Worm (Caenorhabditis elegans) whole organism, L3 larva: Measurements from ENCODE around the gene C13A2.9.

Experiments used
- R02D3.7 ChIP-seq: fragments of 150-350 bp; optimal IDR thresholded peaks from 2 replicates; lab custom pipeline; 2014; ENCODE audit warnings: missing biosample characterization, missing genetic modification characterization
- aly-2 ChIP-seq: fragments of 150-350 bp; optimal IDR thresholded peaks from 2 replicates; lab custom pipeline; 2014; ENCODE audit warnings: missing biosample characterization, missing genetic modification characterization
- ceh-16 ChIP-seq: sonication (generic microtip); optimal IDR thresholded peaks from 2 replicates; lab custom pipeline; 2017; ENCODE audit warnings: missing biosample characterization, missing genetic modification characterization
- ceh-28 ChIP-seq: fragments of 150-350 bp; optimal IDR thresholded peaks from 2 replicates; lab custom pipeline; 2014; ENCODE audit warnings: missing biosample characterization, missing genetic modification reagents, missing genetic modification characterization
- ceh-82 ChIP-seq: fragments of 150-350 bp; optimal IDR thresholded peaks from 2 replicates; lab custom pipeline; 2014; ENCODE audit warnings: missing biosample characterization, missing genetic modification characterization
- daf-12 ChIP-seq: fragments of 150-350 bp; optimal IDR thresholded peaks from 2 replicates; lab custom pipeline; 2014; ENCODE audit warnings: missing biosample characterization, missing genetic modification reagents, missing genetic modification characterization
- egl-5 ChIP-seq: fragments of 150-350 bp; optimal IDR thresholded peaks from 2 replicates; lab custom pipeline; 2017; ENCODE audit warnings: missing biosample characterization, missing genetic modification reagents, missing genetic modification characterization, inconsistent platforms
- elt-1 ChIP-seq: fragments of 150-350 bp; optimal IDR thresholded peaks from 2 replicates; lab custom pipeline; 2014; ENCODE audit warnings: missing biosample characterization, missing genetic modification characterization
- elt-2 ChIP-seq: sonication (generic microtip); optimal IDR thresholded peaks from 2 replicates; lab custom pipeline; 2016; ENCODE audit warnings: missing genetic modification reagents, mild to moderate bottlenecking, missing genetic modification characterization, missing compliant biosample characterization
- elt-3 ChIP-seq, 3 experiments: fragments of 150-350 bp in 1 of 3; sonication (generic microtip) in 2 of 3; optimal IDR thresholded peaks; 2 replicates in 2 of 3; 4 replicates in 1 of 3; lab custom pipeline; 2014 to 2017; ENCODE audit warnings: missing biosample characterization in 3 of 3, missing genetic modification characterization in 3 of 3
- eor-1 ChIP-seq, 2 experiments: fragments of 150-350 bp; optimal IDR thresholded peaks; 2 replicates each; lab custom pipeline; 2014 to 2018; ENCODE audit warnings: missing biosample characterization in 2 of 2, missing genetic modification characterization in 2 of 2
- fkh-2 ChIP-seq: fragments of 150-350 bp; optimal IDR thresholded peaks from 2 replicates; lab custom pipeline; 2014; ENCODE audit warnings: missing biosample characterization, missing genetic modification reagents, missing genetic modification characterization
- hmg-11 ChIP-seq: sonication (generic microtip); optimal IDR thresholded peaks from 2 replicates; lab custom pipeline; 2016; ENCODE audit warnings: missing genetic modification characterization, missing compliant biosample characterization
- jun-1 ChIP-seq: fragments of 150-350 bp; optimal IDR thresholded peaks from 2 replicates; lab custom pipeline; 2014; ENCODE audit warnings: missing biosample characterization, missing genetic modification reagents, missing genetic modification characterization
- lin-15B ChIP-seq: fragments of 150-350 bp; optimal IDR thresholded peaks from 2 replicates; lab custom pipeline; 2014; ENCODE audit warnings: missing biosample characterization, missing genetic modification characterization
- lin-39 ChIP-seq: fragments of 150-350 bp; optimal IDR thresholded peaks from 2 replicates; lab custom pipeline; 2018; ENCODE audit warnings: missing biosample characterization, missing genetic modification reagents, missing genetic modification characterization
- lsy-12 ChIP-seq: sonication (generic microtip); optimal IDR thresholded peaks from 2 replicates; lab custom pipeline; 2016; ENCODE audit warnings: mild to moderate bottlenecking, missing genetic modification characterization, missing compliant biosample characterization
- mdl-1 ChIP-seq: fragments of 150-350 bp; optimal IDR thresholded peaks from 2 replicates; lab custom pipeline; 2014; ENCODE audit warnings: missing biosample characterization, missing genetic modification characterization
- nfya-1 ChIP-seq: sonication (generic microtip); optimal IDR thresholded peaks from 2 replicates; lab custom pipeline; 2017; ENCODE audit warnings: missing genetic modification characterization, mild to moderate bottlenecking, missing compliant biosample characterization, antibody characterized with exemption, moderate library complexity; ENCODE audit not compliant: insufficient read depth
- nhr-11 ChIP-seq: fragments of 150-350 bp; optimal IDR thresholded peaks from 2 replicates; lab custom pipeline; 2014; ENCODE audit warnings: missing biosample characterization, missing genetic modification characterization
- nhr-23 ChIP-seq: fragments of 150-350 bp; optimal IDR thresholded peaks from 2 replicates; lab custom pipeline; 2014; ENCODE audit warnings: missing biosample characterization, missing genetic modification reagents, missing genetic modification characterization
- nhr-25 ChIP-seq: sonication (generic microtip); optimal IDR thresholded peaks from 2 replicates; lab custom pipeline; 2017; ENCODE audit warnings: missing biosample characterization, missing genetic modification characterization
- nhr-28 ChIP-seq: fragments of 150-350 bp; optimal IDR thresholded peaks from 2 replicates; lab custom pipeline; 2014; ENCODE audit warnings: missing biosample characterization, missing genetic modification characterization
- nhr-43 ChIP-seq: sonication (generic microtip); optimal IDR thresholded peaks from 2 replicates; lab custom pipeline; 2016; ENCODE audit warnings: mild to moderate bottlenecking, missing genetic modification characterization, missing compliant biosample characterization; ENCODE audit not compliant: poor library complexity, severe bottlenecking
- pha-4 ChIP-seq: fragments of 150-350 bp; optimal IDR thresholded peaks from 2 replicates; lab custom pipeline; 2014; ENCODE audit warnings: missing biosample characterization, missing genetic modification reagents, missing genetic modification characterization
- pqm-1 ChIP-seq: fragments of 150-350 bp; optimal IDR thresholded peaks from 2 replicates; lab custom pipeline; 2017; ENCODE audit warnings: missing biosample characterization, missing genetic modification characterization, inconsistent platforms
- skn-1 ChIP-seq: fragments of 150-350 bp; optimal IDR thresholded peaks from 2 replicates; lab custom pipeline; 2014; ENCODE audit warnings: missing biosample characterization, missing genetic modification characterization
- snpc-4 ChIP-seq: fragments of 150-350 bp; optimal IDR thresholded peaks from 2 replicates; lab custom pipeline; 2014; ENCODE audit warnings: missing biosample characterization, missing genetic modification characterization
- tbx-2 ChIP-seq: sonication (generic microtip); optimal IDR thresholded peaks from 2 replicates; lab custom pipeline; 2016; ENCODE audit warnings: mild to moderate bottlenecking, missing genetic modification characterization, missing compliant biosample characterization
- unc-39 ChIP-seq: sonication (generic microtip); optimal IDR thresholded peaks from 4 replicates; lab custom pipeline; 2017; ENCODE audit warnings: missing biosample characterization, missing genetic modification characterization
- unc-62 ChIP-seq: fragments of 150-350 bp; sonication (generic microtip); optimal IDR thresholded peaks from 4 replicates; lab custom pipeline; 2014; ENCODE audit warnings: missing biosample characterization, missing genetic modification reagents, missing genetic modification characterization
- ztf-4 ChIP-seq: fragments of 150-350 bp; optimal IDR thresholded peaks from 2 replicates; lab custom pipeline; 2014; ENCODE audit warnings: missing biosample characterization, missing genetic modification characterization

C13A2.9 gene

DNA sequence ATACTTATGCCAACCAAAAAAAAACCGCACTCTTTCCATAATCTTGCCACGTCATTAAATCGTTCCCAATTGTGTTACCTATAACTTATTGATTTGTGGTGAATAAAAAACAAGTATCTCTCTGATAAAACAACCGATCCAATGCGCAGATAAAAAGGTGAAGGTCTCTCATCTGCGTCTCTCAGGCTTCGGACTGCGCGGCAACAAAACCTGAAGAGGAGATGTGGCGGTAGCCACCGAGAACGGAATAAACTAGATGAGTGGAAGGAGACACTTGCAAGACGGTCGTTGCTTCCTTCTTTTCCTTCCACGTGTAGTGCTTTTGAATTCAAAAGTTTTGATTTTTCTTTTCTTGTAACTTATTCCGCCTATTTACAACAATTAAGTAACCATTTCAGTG lies 39.0 kb downstream of the C13A2.9 start, which contains the start of gene fkb-3:
Gene fkb-3, plus strand, starts transcription at position 277 of the 400 bp plus-strand sequence.
- TF ChIP-seq nhr-11 (tag; lab: Kevin White, UChicago) = no peak
- no peak for TF ChIP-seq snpc-4 (tag; lab: Kevin White, UChicago)
- no peak for TF ChIP-seq lin-39
- TF ChIP-seq aly-2 (tag; lab: Kevin White, UChicago) = no peak
- TF ChIP-seq tbx-2 (tag; lab: Kevin White, UChicago) = no peak
- no peak for TF ChIP-seq ceh-82 (tag; lab: Kevin White, UChicago)
- TF ChIP-seq unc-39 (tag; lab: Kevin White, UChicago) = no peak
- TF ChIP-seq ceh-28 = peak; percentile 12
- peak; percentile 30 for TF ChIP-seq elt-1 (tag; lab: Kevin White, UChicago)
- no peak for TF ChIP-seq R02D3.7 (tag; lab: Kevin White, UChicago)
- peak; percentile 74 for TF ChIP-seq nhr-25 (tag; lab: Kevin White, UChicago)
- peak in 1 of 3 experiments; percentile 18 for TF ChIP-seq elt-3 (tag; optimal IDR thresholded peaks at IDR 0.05; lab: Kevin White, UChicago)
- TF ChIP-seq pqm-1 (tag; lab: Kevin White, UChicago) = no peak
- peak; percentile 3 for TF ChIP-seq lin-15B (tag; lab: Kevin White, UChicago)
- no peak for TF ChIP-seq ceh-16 (tag; lab: Kevin White, UChicago)
- TF ChIP-seq nhr-23 (tag; lab: Kevin White, UChicago) = peak; percentile 65

DNA sequence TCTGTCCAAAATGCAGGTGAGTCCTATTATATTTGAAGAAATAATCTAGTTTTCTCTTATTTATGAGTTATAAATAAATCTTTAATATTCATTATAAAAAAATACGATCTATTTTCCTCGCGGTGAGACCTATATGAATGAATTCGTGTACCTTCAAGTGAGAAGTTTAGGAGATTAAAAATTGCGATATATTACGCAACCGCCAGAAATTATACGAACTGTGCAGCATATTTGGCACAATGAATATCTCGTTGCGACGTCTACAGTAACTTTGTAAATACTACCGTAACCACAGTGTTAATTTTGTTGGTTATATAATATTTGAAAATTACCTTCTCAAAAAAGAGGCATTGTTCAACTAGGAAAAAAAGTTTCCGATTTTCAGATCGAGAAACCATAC lies 39.6 kb downstream of the C13A2.9 start:
- TF ChIP-seq nhr-25 (tag; lab: Kevin White, UChicago) (no peak), ceh-82 (tag; lab: Kevin White, UChicago) (no peak), unc-62 (GFP tag; lab: Kevin White, UChicago) (no peak), fkh-2 (tag; lab: Kevin White, UChicago) (no peak), pha-4 (tag; lab: Kevin White, UChicago) (no peak), nfya-1 (tag; lab: Kevin White, UChicago) (no peak), eor-1 (tag; optimal IDR thresholded peaks at IDR 0.05; lab: Kevin White, UChicago) (no peak)

DNA sequence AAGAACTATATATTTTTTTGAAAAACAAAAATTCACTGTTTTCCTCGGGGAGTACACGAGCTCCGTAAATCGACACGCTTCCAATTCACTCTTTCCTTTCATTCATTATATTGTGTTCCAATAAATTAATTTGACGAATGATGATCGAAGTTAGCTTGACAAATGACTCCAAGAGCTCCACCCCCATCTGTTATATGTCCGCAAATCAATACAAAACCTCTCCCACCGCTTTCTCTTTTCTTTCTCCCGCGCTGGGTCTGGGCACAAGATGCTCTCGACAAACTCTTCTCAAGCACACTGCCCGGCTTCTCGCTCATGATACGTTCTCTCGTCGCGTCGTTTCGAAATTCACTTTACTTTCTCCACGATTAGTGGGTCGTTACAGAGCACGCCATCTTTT lies 40.0 kb downstream of the C13A2.9 start, which contains the start of gene C13F10.1:
Gene C13F10.1, plus strand, starts transcription at position 138 of the 400 bp plus-strand sequence.
- no peak for TF ChIP-seq nhr-25 (tag; lab: Kevin White, UChicago)
- TF ChIP-seq nhr-43 (tag; lab: Kevin White, UChicago) = no peak
- no peak for TF ChIP-seq pqm-1 (tag; lab: Kevin White, UChicago)
- TF ChIP-seq R02D3.7 (tag; lab: Kevin White, UChicago) = no peak
- no peak for TF ChIP-seq daf-12 (tag; lab: Kevin White, UChicago)
- TF ChIP-seq lin-39 = peak; percentile 63
- peak; percentile 57 for TF ChIP-seq hmg-11 (tag; lab: Kevin White, UChicago)
- TF ChIP-seq ceh-28 = no peak
- TF ChIP-seq nfya-1 (tag; lab: Kevin White, UChicago) = peak; percentile 29
- peak; percentile 54 for TF ChIP-seq egl-5 (tag; lab: Kevin White, UChicago)

DNA sequence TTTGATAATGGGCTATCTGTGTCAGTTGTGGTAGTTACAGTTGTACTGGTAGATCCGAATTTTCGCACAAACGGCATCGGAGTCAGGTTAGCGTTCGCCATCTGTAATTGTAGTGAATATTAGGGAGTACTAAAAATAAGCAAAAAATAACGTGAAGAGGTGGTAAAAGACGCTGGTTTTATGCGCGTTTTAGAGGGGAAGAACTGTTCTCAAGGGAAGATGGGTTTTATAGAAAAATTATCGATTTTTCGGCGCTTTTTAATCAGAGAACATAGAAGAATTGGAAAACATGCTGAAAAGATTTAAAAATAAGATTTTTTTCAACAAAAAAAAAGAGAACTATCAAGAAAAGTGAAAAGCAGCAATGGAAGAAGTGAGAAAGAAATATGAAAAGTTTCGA lies 40.8 kb downstream of the C13A2.9 start, which contains the start of gene C13F10.7:
Gene C13F10.7, minus strand, starts transcription at position 101 of the 400 bp plus-strand sequence.
- TF ChIP-seq ztf-4 (tag; lab: Kevin White, UChicago) = no peak
- no peak for TF ChIP-seq mdl-1 (tag; lab: Kevin White, UChicago)
- TF ChIP-seq pha-4 (tag; lab: Kevin White, UChicago) = no peak
- no peak for TF ChIP-seq lsy-12 (tag; lab: Kevin White, UChicago)
- no peak for TF ChIP-seq ceh-28
- no peak for TF ChIP-seq elt-2 (tag; lab: Kevin White, UChicago)
- TF ChIP-seq skn-1 (tag; lab: Kevin White, UChicago) = no peak

DNA sequence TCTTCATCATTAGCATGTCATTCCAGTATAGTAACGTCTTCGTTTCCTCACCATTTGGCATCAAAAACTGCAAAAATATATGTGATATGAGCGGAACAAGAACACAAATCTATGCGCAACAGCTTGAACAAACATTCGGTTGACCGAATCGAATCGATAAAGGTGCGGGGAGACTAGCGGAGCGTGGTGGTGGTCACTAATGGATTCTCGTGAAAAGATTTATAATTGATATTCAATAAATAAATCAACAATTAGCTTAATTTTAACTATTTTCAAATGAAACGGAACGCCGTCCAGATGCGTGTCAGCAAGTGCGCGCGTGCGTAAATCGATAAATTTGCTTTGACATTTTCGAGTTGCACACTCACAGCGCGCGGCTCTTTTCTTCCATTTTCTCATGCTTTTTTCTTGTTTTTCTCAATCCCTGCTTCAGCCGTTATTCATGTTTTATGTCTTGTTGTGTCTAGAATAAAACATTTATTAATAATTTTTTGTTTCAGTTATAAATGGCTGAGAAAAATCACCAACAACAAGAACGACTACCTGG lies 42.9 kb downstream of the C13A2.9 start, which contains the start of the genes C13F10.8, C13F10.6 and kxd-1:
Gene C13F10.8, minus strand, starts transcription at position 51 of the 547 bp plus-strand sequence.
Gene C13F10.6, minus strand, starts transcription at position 67 of the 547 bp plus-strand sequence.
Gene kxd-1, plus strand, starts transcription at position 497 of the 547 bp plus-strand sequence.
- no peak for TF ChIP-seq jun-1 (tag; lab: Kevin White, UChicago)
- peak; percentile 6 for TF ChIP-seq nfya-1 (tag; lab: Kevin White, UChicago)
- no peak for TF ChIP-seq elt-1 (tag; lab: Kevin White, UChicago)
- peak; percentile 3 for TF ChIP-seq nhr-23 (tag; lab: Kevin White, UChicago)
- no peak for TF ChIP-seq nhr-28
- TF ChIP-seq ceh-28 = peak; percentile 9
- TF ChIP-seq hmg-11 (tag; lab: Kevin White, UChicago) = peak; percentile 28
